Worm (Caenorhabditis elegans) whole organism, L4 larva: ENCODE results near the gene C15H11.1.

Source experiments
- F49E8.2 ChIP-seq: sonication (generic microtip); optimal IDR thresholded peaks from 2 replicates; lab custom pipeline; 2016; ENCODE audit warnings: missing compliant biosample characterization, mild to moderate bottlenecking, missing genetic modification characterization, borderline replicate concordance
- T26A8.4 ChIP-seq: fragments of 200-800 bp; sonication (Bioruptor generic); IDR thresholded peaks from 2 replicates; pipeline ENCODE4 v1.3.6; 2022; ENCODE audit warnings: missing genetic modification characterization, missing compliant biosample characterization
- attf-4 ChIP-seq: sonication (generic microtip); optimal IDR thresholded peaks from 3 replicates; lab custom pipeline; 2017; ENCODE audit warnings: missing biosample characterization, missing genetic modification characterization
- ceh-20 ChIP-seq: fragments of 200-800 bp; sonication (Bioruptor generic); IDR thresholded peaks from 2 replicates; pipeline ENCODE4 v1.3.6; 2022; ENCODE audit warnings: missing genetic modification reagents, missing genetic modification characterization, missing compliant biosample characterization
- ceh-32 ChIP-seq: sonication (generic microtip); optimal IDR thresholded peaks from 2 replicates; lab custom pipeline; 2016; ENCODE audit warnings: mild to moderate bottlenecking, missing genetic modification characterization, missing compliant biosample characterization; ENCODE audit not compliant: poor library complexity
- ceh-82 ChIP-seq: sonication (generic microtip); optimal IDR thresholded peaks from 2 replicates; lab custom pipeline; 2017; ENCODE audit warnings: missing biosample characterization, missing genetic modification characterization
- cey-2 ChIP-seq: sonication (generic microtip); optimal IDR thresholded peaks from 3 replicates; lab custom pipeline; 2017; ENCODE audit warnings: missing genetic modification characterization, mild to moderate bottlenecking, missing compliant biosample characterization, antibody characterized with exemption, borderline replicate concordance; ENCODE audit not compliant: insufficient read depth
- ctbp-1 ChIP-seq: fragments of 200-800 bp; sonication (Bioruptor generic); IDR thresholded peaks from 2 replicates; pipeline ENCODE4 v1.3.6; 2022; ENCODE audit warnings: missing genetic modification reagents, missing genetic modification characterization, missing compliant biosample characterization
- daf-12 ChIP-seq: fragments of 150-350 bp; optimal IDR thresholded peaks from 2 replicates; lab custom pipeline; 2014; ENCODE audit warnings: missing biosample characterization, missing genetic modification reagents, missing genetic modification characterization
- daf-19 ChIP-seq: fragments of 200-800 bp; sonication (Bioruptor generic); conservative IDR thresholded peaks from 2 replicates; pipeline ENCODE4 v1.3.6; 2022; ENCODE audit warnings: missing genetic modification characterization, missing compliant biosample characterization
- dmd-6 ChIP-seq: fragments of 200-800 bp; sonication (Bioruptor generic); IDR thresholded peaks from 2 replicates; pipeline ENCODE4 v1.3.6; 2022; ENCODE audit warnings: missing genetic modification reagents, missing genetic modification characterization, missing compliant biosample characterization
- dpl-1 ChIP-seq: fragments of 150-350 bp; optimal IDR thresholded peaks from 2 replicates; lab custom pipeline; 2014; ENCODE audit warnings: missing biosample characterization, missing genetic modification reagents, missing genetic modification characterization
- duxl-1 ChIP-seq: sonication (generic microtip); optimal IDR thresholded peaks from 2 replicates; lab custom pipeline; 2016; ENCODE audit warnings: mild to moderate bottlenecking, missing genetic modification characterization, moderate library complexity, missing compliant biosample characterization; ENCODE audit not compliant: poor library complexity
- dve-1 ChIP-seq: sonication (generic microtip); optimal IDR thresholded peaks from 2 replicates; lab custom pipeline; 2017; ENCODE audit warnings: antibody characterized with exemption, mild to moderate bottlenecking, missing genetic modification characterization, missing compliant biosample characterization; ENCODE audit not compliant: insufficient read depth
- egl-27 ChIP-seq: sonication (generic microtip); optimal IDR thresholded peaks from 3 replicates; lab custom pipeline; 2017; ENCODE audit warnings: missing biosample characterization, missing genetic modification reagents, missing genetic modification characterization
- hif-1 ChIP-seq, 2 experiments: sonication (generic microtip); optimal IDR thresholded peaks; 2 replicates each; lab custom pipeline; 2016 to 2017; ENCODE audit warnings: missing compliant biosample characterization in 2 of 2, missing genetic modification characterization in 2 of 2, missing genetic modification reagents in 2 of 2, missing genotype in 2 of 2, mild to moderate bottlenecking in 1 of 2
- hlh-11 ChIP-seq: fragments of 200-800 bp; sonication (Bioruptor generic); optimal IDR thresholded peaks from 2 replicates; lab custom pipeline; 2018; ENCODE audit warnings: mild to moderate bottlenecking, missing genetic modification characterization, missing compliant biosample characterization
- hlh-30 ChIP-seq: sonication (generic microtip); optimal IDR thresholded peaks from 2 replicates; lab custom pipeline; 2017; ENCODE audit warnings: antibody characterized with exemption, mild to moderate bottlenecking, missing genetic modification characterization, missing compliant biosample characterization; ENCODE audit not compliant: insufficient read depth
- hmg-1.1 ChIP-seq: fragments of 200-800 bp; sonication (Bioruptor generic); IDR thresholded peaks from 2 replicates; pipeline ENCODE4 v1.3.6; 2022; ENCODE audit warnings: missing genetic modification reagents, missing genetic modification characterization, missing compliant biosample characterization
- lin-1 ChIP-seq: fragments of 200-800 bp; sonication (Bioruptor generic); IDR thresholded peaks from 2 replicates; pipeline ENCODE4 v1.3.6; 2022; ENCODE audit warnings: missing genetic modification reagents, missing genetic modification characterization, missing compliant biosample characterization
- lin-29 ChIP-seq: fragments of 200-800 bp; sonication (Bioruptor generic); IDR thresholded peaks from 2 replicates; pipeline ENCODE4 v1.3.6; 2022; ENCODE audit warnings: missing genetic modification reagents, missing genetic modification characterization, missing compliant biosample characterization
- lsy-2 ChIP-seq, 2 experiments: fragments of 150-350 bp in 1 of 2; sonication (generic microtip) in 1 of 2; optimal IDR thresholded peaks; 2 replicates each; lab custom pipeline; 2014 to 2017; ENCODE audit warnings: missing biosample characterization in 2 of 2, missing genetic modification characterization in 2 of 2
- mdl-1 ChIP-seq, 2 experiments: fragments of 150-350 bp in 1 of 2; sonication (generic microtip) in 1 of 2; optimal IDR thresholded peaks; 2 replicates each; lab custom pipeline; 2014 to 2017; ENCODE audit warnings: missing biosample characterization in 2 of 2, missing genetic modification characterization in 2 of 2
- mep-1 ChIP-seq: fragments of 150-350 bp; sonication (generic microtip); optimal IDR thresholded peaks from 3 replicates; lab custom pipeline; 2014; ENCODE audit warnings: missing biosample characterization, missing genetic modification characterization
- mes-2 ChIP-seq: sonication (generic microtip); optimal IDR thresholded peaks from 2 replicates; lab custom pipeline; 2016; ENCODE audit warnings: missing genotype, mild to moderate bottlenecking, missing genetic modification characterization, missing compliant biosample characterization; ENCODE audit not compliant: poor library complexity, severe bottlenecking
- mxl-3 ChIP-seq: fragments of 200-800 bp; sonication (Bioruptor generic); optimal IDR thresholded peaks from 2 replicates; lab custom pipeline; 2018; ENCODE audit warnings: mild to moderate bottlenecking, missing genetic modification characterization, missing compliant biosample characterization
- nhr-102 ChIP-seq: sonication (generic microtip); optimal IDR thresholded peaks from 2 replicates; lab custom pipeline; 2016; ENCODE audit warnings: mild to moderate bottlenecking, missing genetic modification characterization, moderate library complexity, missing compliant biosample characterization
- nhr-11 ChIP-seq: fragments of 150-350 bp; optimal IDR thresholded peaks from 2 replicates; lab custom pipeline; 2014; ENCODE audit warnings: missing biosample characterization, missing genetic modification characterization
- nhr-25 ChIP-seq: sonication (generic microtip); optimal IDR thresholded peaks from 2 replicates; lab custom pipeline; 2017; ENCODE audit warnings: missing genetic modification characterization, mild to moderate bottlenecking, missing compliant biosample characterization, antibody characterized with exemption, moderate library complexity, borderline replicate concordance; ENCODE audit not compliant: insufficient read depth
- nhr-28 ChIP-seq: fragments of 150-350 bp; optimal IDR thresholded peaks from 2 replicates; lab custom pipeline; 2014; ENCODE audit warnings: missing biosample characterization, missing genetic modification characterization
- nhr-42 ChIP-seq: fragments of 200-800 bp; sonication (Bioruptor generic); IDR thresholded peaks from 2 replicates; pipeline ENCODE4 v1.3.6; 2022; ENCODE audit warnings: missing genetic modification characterization, missing compliant biosample characterization
- nhr-48 ChIP-seq: sonication (generic microtip); optimal IDR thresholded peaks from 2 replicates; lab custom pipeline; 2016; ENCODE audit warnings: mild to moderate bottlenecking, missing genetic modification characterization, missing compliant biosample characterization
- nhr-6 ChIP-seq: fragments of 150-350 bp; optimal IDR thresholded peaks from 2 replicates; lab custom pipeline; 2014; ENCODE audit warnings: missing biosample characterization, missing genetic modification characterization
- pha-4 ChIP-seq, 2 experiments: fragments of 150-350 bp in 1 of 2; fragments of 200-800 bp in 1 of 2; sonication (Bioruptor generic) in 1 of 2; IDR thresholded peaks in 1 of 2; optimal IDR thresholded peaks in 1 of 2; 2 replicates each; pipeline versions ENCODE4 v1.3.6 to Lab custom; 2014 to 2022; ENCODE audit warnings: missing genetic modification characterization in 2 of 2, missing genetic modification reagents in 2 of 2, missing biosample characterization in 1 of 2, missing compliant biosample characterization in 1 of 2
- php-3 ChIP-seq: fragments of 200-800 bp; sonication (Bioruptor generic); IDR thresholded peaks from 2 replicates; pipeline ENCODE4 v1.3.6; 2022; ENCODE audit warnings: missing genetic modification reagents, missing genetic modification characterization, missing compliant biosample characterization
- pqm-1 ChIP-seq: sonication (generic microtip); optimal IDR thresholded peaks from 2 replicates; lab custom pipeline; 2017; ENCODE audit warnings: missing biosample characterization, missing genetic modification characterization
- rbr-2 ChIP-seq: sonication (generic microtip); optimal IDR thresholded peaks from 2 replicates; lab custom pipeline; 2016; ENCODE audit warnings: missing genotype, missing genetic modification characterization, missing compliant biosample characterization
- set-16 ChIP-seq: fragments of 200-800 bp; sonication (Bioruptor generic); IDR thresholded peaks from 2 replicates; pipeline ENCODE4 v1.3.6; 2022; ENCODE audit warnings: missing genetic modification reagents, missing genetic modification characterization, missing compliant biosample characterization
- skn-1 ChIP-seq: fragments of 150-350 bp; optimal IDR thresholded peaks from 2 replicates; lab custom pipeline; 2014; ENCODE audit warnings: missing biosample characterization, missing genetic modification characterization
- spr-1 ChIP-seq: sonication (generic microtip); optimal IDR thresholded peaks from 2 replicates; lab custom pipeline; 2016; ENCODE audit warnings: mild to moderate bottlenecking, missing genetic modification characterization, missing compliant biosample characterization
- spr-3 ChIP-seq: fragments of 200-800 bp; sonication (Bioruptor generic); optimal IDR thresholded peaks from 2 replicates; lab custom pipeline; 2018; ENCODE audit warnings: mild to moderate bottlenecking, missing genetic modification characterization, missing compliant biosample characterization
- tra-1 ChIP-seq: fragments of 200-800 bp; sonication (Bioruptor generic); IDR thresholded peaks from 2 replicates; pipeline ENCODE4 v1.3.6; 2022; ENCODE audit warnings: missing genetic modification reagents, missing genetic modification characterization, missing compliant biosample characterization
- unc-62 ChIP-seq, 3 experiments: fragments of 150-350 bp in 1 of 3; sonication (generic microtip); optimal IDR thresholded peaks in 2 of 3; peaks in 1 of 3; 1 replicate in 1 of 3; 2 replicates in 2 of 3; lab custom pipeline; 2014 to 2017; ENCODE audit warnings: missing biosample characterization in 3 of 3, missing genetic modification characterization in 3 of 3, missing genetic modification reagents in 3 of 3, missing genotype in 1 of 3
- zip-2 ChIP-seq: fragments of 150-350 bp; optimal IDR thresholded peaks from 2 replicates; lab custom pipeline; 2014; ENCODE audit warnings: missing biosample characterization, missing genetic modification characterization

C15H11.1 gene

ce11 chrV:14366487-14366962, 27.1 kb upstream of the C15H11.1 start (continued):
- TF ChIP-seq hlh-30 (tag; lab: Kevin White, UChicago): peak; percentile 91
- TF ChIP-seq attf-4 (tag; lab: Kevin White, UChicago): peak; percentile 45
- TF ChIP-seq lsy-2 (tag; optimal IDR thresholded peaks at IDR 0.05; lab: Kevin White, UChicago): peak; percentile 65 to 79
- TF ChIP-seq egl-27 (tag; lab: Kevin White, UChicago): peak; percentile 58
- TF ChIP-seq php-3: peak; percentile 68; the same call in 1 of the 2 replicates
- peak; percentile 63 for TF ChIP-seq nhr-102
- peak; percentile 76 for TF ChIP-seq mxl-3 (GFP tag; lab: Kevin White, UChicago)
- peak; percentile 90 for TF ChIP-seq ctbp-1
- peak; percentile 81 for TF ChIP-seq mep-1 (tag; lab: Kevin White, UChicago)
- peak; percentile 6 for TF ChIP-seq zip-2 (tag; lab: Kevin White, UChicago)
- peak; percentile 64 for TF ChIP-seq nhr-11 (tag; lab: Kevin White, UChicago)
- TF ChIP-seq ceh-32: peak; percentile 65
- no peak for TF ChIP-seq skn-1 (tag; lab: Kevin White, UChicago)
- peak; percentile 74; the same call in 1 of the 2 replicates for TF ChIP-seq pha-4 (GFP tag; IDR thresholded peaks at IDR 0.05; lab: Robert Waterston, UW)
- TF ChIP-seq pha-4 (tag; optimal IDR thresholded peaks at IDR 0.05; lab: Kevin White, UChicago): no peak
- TF ChIP-seq duxl-1 (tag; lab: Kevin White, UChicago): peak; percentile 27
- peak; percentile 46 for TF ChIP-seq daf-12 (tag; lab: Kevin White, UChicago)
- TF ChIP-seq F49E8.2 (tag; lab: Kevin White, UChicago): no peak
- 0 out of 2 replicates have a peak, but pooled peaks have one; percentile 66 for TF ChIP-seq T26A8.4 (GFP tag; lab: Robert Waterston, UW)

ce11 chrV:14368272-14369052, 25.1 kb upstream of the C15H11.1 start:
- TF ChIP-seq ceh-82 (tag; lab: Kevin White, UChicago) (no peak), set-16 (GFP tag; lab: Robert Waterston, UW) (peak; percentile 91), hlh-11 (tag; lab: Kevin White, UChicago) (peak; percentile 90), daf-19 (no peak), mes-2 (tag; lab: Kevin White, UChicago) (peak; percentile 65), dmd-6 (GFP tag; lab: Robert Waterston, UW) (peak; percentile 66), nhr-28 (peak; percentile 88), duxl-1 (tag; lab: Kevin White, UChicago) (peak; percentile 57), spr-3 (GFP tag; lab: Kevin White, UChicago) (no peak), nhr-42 (GFP tag; lab: Robert Waterston, UW) (no peak), dpl-1 (GFP tag; lab: Kevin White, UChicago) (peak; percentile 6), mep-1 (tag; lab: Kevin White, UChicago) (peak; percentile 81), dve-1 (peak; percentile 41), nhr-6 (tag; lab: Kevin White, UChicago) (peak; percentile 76), zip-2 (tag; lab: Kevin White, UChicago) (no peak), ceh-20 (GFP tag; lab: Robert Waterston, UW) (peak; percentile 55), pqm-1 (tag; lab: Kevin White, UChicago) (peak; percentile 95), rbr-2 (tag; lab: Kevin White, UChicago) (peak; percentile 58), lin-1 (GFP tag; lab: Robert Waterston, UW) (0 out of 2 replicates have a peak, but pooled peaks have one; percentile 10), mdl-1 (tag; optimal IDR thresholded peaks at IDR 0.05; lab: Kevin White, UChicago) (peak; percentile 64 to 93), cey-2 (peak; percentile 74), lin-29 (GFP tag; lab: Robert Waterston, UW) (0 out of 2 replicates have a peak, but pooled peaks have one; percentile 18), hif-1 (tag; optimal IDR thresholded peaks at IDR 0.05; lab: Kevin White, UChicago) (peak in 1 of 2 experiments; percentile 52), spr-1 (tag; lab: Kevin White, UChicago) (no peak), nhr-48 (peak; percentile 80), hmg-1.1 (peak; percentile 84), nhr-25 (tag; lab: Kevin White, UChicago) (peak; percentile 90), lsy-2 (tag; optimal IDR thresholded peaks at IDR 0.05; lab: Kevin White, UChicago) (peak; percentile 38 to 68), unc-62 (GFP tag; optimal IDR thresholded peaks at IDR 0.05 in 1 of 2; lab: Kevin White, UChicago) (peak in 1 of 2 experiments; percentile 93), unc-62 (tag; optimal IDR thresholded peaks at IDR 0.05; lab: Kevin White, UChicago) (no peak), tra-1 (GFP tag; lab: Robert Waterston, UW) (0 out of 2 replicates have a peak, but pooled peaks have one; percentile 46)
